Worm (Caenorhabditis elegans) whole organism, L3 larva: ENCODE data around the gene T05H4.3.

Experiments used
- ceh-82 ChIP-seq: fragments of 150-350 bp; optimal IDR thresholded peaks from 2 replicates; lab custom pipeline; 2014; ENCODE audit warnings: missing biosample characterization, missing genetic modification characterization
- ceh-9 ChIP-seq: sonication (generic microtip); optimal IDR thresholded peaks from 2 replicates; lab custom pipeline; 2018; ENCODE audit warnings: missing biosample characterization, missing genetic modification characterization
- hmg-11 ChIP-seq: sonication (generic microtip); optimal IDR thresholded peaks from 2 replicates; lab custom pipeline; 2016; ENCODE audit warnings: missing genetic modification characterization, missing compliant biosample characterization
- nhr-11 ChIP-seq: fragments of 150-350 bp; optimal IDR thresholded peaks from 2 replicates; lab custom pipeline; 2014; ENCODE audit warnings: missing biosample characterization, missing genetic modification characterization
- nhr-12 ChIP-seq: fragments of 150-350 bp; optimal IDR thresholded peaks from 2 replicates; lab custom pipeline; 2014; ENCODE audit warnings: missing biosample characterization, missing genetic modification characterization

DNA sequence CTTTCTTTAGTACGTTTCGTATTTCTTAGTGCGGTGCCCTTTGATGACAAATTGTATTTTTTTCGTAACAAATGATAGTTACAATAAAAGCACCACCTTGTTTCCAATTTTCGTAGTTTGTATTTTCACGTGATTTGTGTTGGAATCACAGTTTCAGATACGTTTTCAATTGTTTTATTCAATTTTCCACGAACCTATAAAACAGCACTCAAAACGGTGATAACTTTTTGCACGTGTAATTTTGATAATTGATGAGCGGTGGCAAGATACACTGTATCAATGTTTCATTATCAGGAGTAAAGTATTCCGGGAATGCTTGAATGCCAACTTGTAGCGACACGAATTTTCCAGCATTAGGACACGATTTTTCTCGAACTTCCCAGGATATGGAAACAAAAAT is 31.0 kb upstream of the T05H4.3 start:
- TF ChIP-seq ceh-9 (tag; lab: Kevin White, UChicago) = no peak
- no peak for TF ChIP-seq ceh-82
- TF ChIP-seq nhr-11 (tag; lab: Kevin White, UChicago) = no peak
- no peak for TF ChIP-seq hmg-11
- TF ChIP-seq nhr-12 (tag; lab: Kevin White, UChicago) = no peak
